Fruit fly (Drosophila melanogaster) whole organism, wandering third instar larva: ENCODE results near the gene CG12541.

ENCODE experiments used
- Abd-B ChIP-seq: fragments of >200 bp; optimal IDR thresholded peaks from 2 replicates; lab custom pipeline; 2017; ENCODE audit warnings: missing biosample characterization, missing genetic modification characterization
- CG32264 ChIP-seq: fragments of 200-800 bp; sonication (Bioruptor generic); optimal IDR thresholded peaks from 2 replicates; lab custom pipeline; 2016; ENCODE audit warnings: missing biosample characterization, missing genetic modification characterization
- CG9705 ChIP-seq: fragments of 200-800 bp; sonication (Bioruptor generic); optimal IDR thresholded peaks from 2 replicates; lab custom pipeline; 2018; ENCODE audit warnings: missing biosample characterization, mild to moderate bottlenecking, missing genetic modification characterization
- CrebA ChIP-seq: fragments of 200-800 bp; sonication (Bioruptor generic); optimal IDR thresholded peaks from 2 replicates; lab custom pipeline; 2016; ENCODE audit warnings: missing biosample characterization, mild to moderate bottlenecking, missing genetic modification characterization, borderline replicate concordance
- Dif ChIP-seq: fragments of 200-275, 200-300 bp; sonication (Bioruptor generic); optimal IDR thresholded peaks from 2 replicates; lab custom pipeline; 2018; ENCODE audit warnings: missing biosample characterization, missing genetic modification characterization; ENCODE audit not compliant: partially characterized antibody
- GATAd ChIP-seq: sonication (Bioruptor generic); optimal IDR thresholded peaks from 2 replicates; lab custom pipeline; 2016; ENCODE audit warnings: missing biosample characterization, missing genetic modification characterization
- HLH106 ChIP-seq: fragments of 200-800 bp; optimal IDR thresholded peaks from 3 replicates; lab custom pipeline; 2019; ENCODE audit warnings: missing biosample characterization, mild to moderate bottlenecking, missing genetic modification characterization, moderate library complexity
- Hnf4 ChIP-seq: fragments of 200-800 bp; sonication (Bioruptor generic); optimal IDR thresholded peaks from 2 replicates; lab custom pipeline; 2016; ENCODE audit warnings: missing biosample characterization, mild to moderate bottlenecking, missing genetic modification characterization
- Hr78 ChIP-seq: fragments of >200 bp; optimal IDR thresholded peaks from 2 replicates; lab custom pipeline; 2017; ENCODE audit warnings: missing biosample characterization, missing genetic modification characterization
- Hr83 ChIP-seq: fragments of 200-300 bp; sonication (Bioruptor generic); optimal IDR thresholded peaks from 2 replicates; lab custom pipeline; 2016; ENCODE audit warnings: missing biosample characterization, mild to moderate bottlenecking, missing genetic modification characterization, moderate library complexity; ENCODE audit not compliant: poor library complexity, severe bottlenecking
- Mio ChIP-seq: sonication (Bioruptor generic); optimal IDR thresholded peaks from 2 replicates; lab custom pipeline; 2016; ENCODE audit warnings: missing biosample characterization, missing genetic modification characterization
- Myc ChIP-seq: fragments of >200 bp; optimal IDR thresholded peaks from 2 replicates; lab custom pipeline; 2017
- OdsH ChIP-seq: fragments of 200-800 bp; sonication (Bioruptor generic); optimal IDR thresholded peaks from 2 replicates; lab custom pipeline; 2016; ENCODE audit warnings: missing biosample characterization, mild to moderate bottlenecking, missing genetic modification characterization
- Rel ChIP-seq, 2 experiments: fragments of 200-800 bp; sonication (Bioruptor generic) in 1 of 2; optimal IDR thresholded peaks; 2 replicates in 1 of 2; 3 replicates in 1 of 2; lab custom pipeline; 2016 to 2019; ENCODE audit warnings: mild to moderate bottlenecking in 2 of 2, missing biosample characterization in 2 of 2, missing genetic modification characterization in 2 of 2, moderate library complexity in 1 of 2
- Sp1 ChIP-seq: fragments of 200-800 bp; sonication (Bioruptor generic); optimal IDR thresholded peaks from 3 replicates; lab custom pipeline; 2019; ENCODE audit warnings: missing biosample characterization, mild to moderate bottlenecking, missing genetic modification characterization, moderate library complexity
- Vsx2 ChIP-seq: fragments of 200-300, 225-300 bp; sonication (Bioruptor generic); optimal IDR thresholded peaks from 2 replicates; lab custom pipeline; 2018; ENCODE audit warnings: missing biosample characterization, missing genetic modification characterization; ENCODE audit not compliant: partially characterized antibody
- br ChIP-seq: fragments of 200-800 bp; sonication (Bioruptor generic); optimal IDR thresholded peaks from 2 replicates; lab custom pipeline; 2016; ENCODE audit warnings: missing biosample characterization, missing genetic modification characterization
- brk ChIP-seq: fragments of 200-800 bp; sonication (Bioruptor generic); optimal IDR thresholded peaks from 2 replicates; lab custom pipeline; 2016; ENCODE audit warnings: missing biosample characterization, mild to moderate bottlenecking, missing genetic modification characterization
- dl ChIP-seq, 2 experiments: fragments of 175-275, 200-275 bp in 1 of 2; fragments of 200-275 bp in 1 of 2; sonication (Bioruptor generic); optimal IDR thresholded peaks; lab custom pipeline; 2018; ENCODE audit warnings: mild to moderate bottlenecking in 2 of 2, missing biosample characterization in 2 of 2, missing genetic modification characterization in 2 of 2, moderate library complexity in 2 of 2; ENCODE audit not compliant: partially characterized antibody in 2 of 2, insufficient read depth in 1 of 2
- dmrt93B ChIP-seq: fragments of 200-800 bp; sonication (Bioruptor generic); optimal IDR thresholded peaks from 2 replicates; lab custom pipeline; 2018; ENCODE audit warnings: missing biosample characterization, mild to moderate bottlenecking, missing genetic modification characterization
- ey ChIP-seq: fragments of 200-800 bp; sonication (Bioruptor generic); optimal IDR thresholded peaks from 2 replicates; lab custom pipeline; 2016; ENCODE audit warnings: missing biosample characterization, missing genetic modification characterization
- foxo ChIP-seq, 2 experiments: fragments of 200-800 bp; sonication (Bioruptor generic); optimal IDR thresholded peaks; 2 replicates in 1 of 2; 3 replicates in 1 of 2; lab custom pipeline; 2016 to 2017; ENCODE audit warnings: missing biosample characterization in 2 of 2, missing genetic modification characterization in 2 of 2
- fru ChIP-seq: fragments of 200-800 bp; sonication (Bioruptor generic); optimal IDR thresholded peaks from 3 replicates; lab custom pipeline; 2016; ENCODE audit warnings: missing biosample characterization, mild to moderate bottlenecking, missing genetic modification characterization
- h ChIP-seq: fragments of 200-800 bp; sonication (Bioruptor generic); optimal IDR thresholded peaks from 3 replicates; lab custom pipeline; 2016; ENCODE audit warnings: missing biosample characterization, mild to moderate bottlenecking, missing genetic modification characterization
- jim ChIP-seq: fragments of 175-275, 200-325 bp; sonication (Bioruptor generic); optimal IDR thresholded peaks from 2 replicates; lab custom pipeline; 2016; ENCODE audit warnings: missing biosample characterization, mild to moderate bottlenecking, missing genetic modification characterization
- pan ChIP-seq: fragments of >200 bp; optimal IDR thresholded peaks from 2 replicates; lab custom pipeline; 2017
- psq ChIP-seq: fragments of 200-800 bp; sonication (Bioruptor generic); optimal IDR thresholded peaks from 3 replicates; lab custom pipeline; 2017; ENCODE audit warnings: missing biosample characterization, mild to moderate bottlenecking, missing genetic modification characterization, moderate library complexity
- rgr ChIP-seq: fragments of 200-800 bp; sonication (Bioruptor generic); optimal IDR thresholded peaks from 3 replicates; lab custom pipeline; 2016; ENCODE audit warnings: missing biosample characterization, mild to moderate bottlenecking, missing genetic modification characterization
- sage ChIP-seq: fragments of 200-800 bp; sonication (Bioruptor generic); optimal IDR thresholded peaks from 2 replicates; lab custom pipeline; 2016; ENCODE audit warnings: missing biosample characterization, mild to moderate bottlenecking, missing genetic modification characterization
- sv ChIP-seq: fragments of 200-800 bp; sonication (Bioruptor generic); optimal IDR thresholded peaks from 3 replicates; lab custom pipeline; 2016; ENCODE audit warnings: missing biosample characterization, missing genetic modification characterization
- tai ChIP-seq: sonication (Bioruptor generic); optimal IDR thresholded peaks from 2 replicates; lab custom pipeline; 2016; ENCODE audit warnings: missing biosample characterization, missing genetic modification characterization
- woc ChIP-seq: sonication (Bioruptor generic); optimal IDR thresholded peaks from 2 replicates; lab custom pipeline; 2016; ENCODE audit warnings: missing biosample characterization, mild to moderate bottlenecking, missing genetic modification characterization

CG12541 gene

DNA sequence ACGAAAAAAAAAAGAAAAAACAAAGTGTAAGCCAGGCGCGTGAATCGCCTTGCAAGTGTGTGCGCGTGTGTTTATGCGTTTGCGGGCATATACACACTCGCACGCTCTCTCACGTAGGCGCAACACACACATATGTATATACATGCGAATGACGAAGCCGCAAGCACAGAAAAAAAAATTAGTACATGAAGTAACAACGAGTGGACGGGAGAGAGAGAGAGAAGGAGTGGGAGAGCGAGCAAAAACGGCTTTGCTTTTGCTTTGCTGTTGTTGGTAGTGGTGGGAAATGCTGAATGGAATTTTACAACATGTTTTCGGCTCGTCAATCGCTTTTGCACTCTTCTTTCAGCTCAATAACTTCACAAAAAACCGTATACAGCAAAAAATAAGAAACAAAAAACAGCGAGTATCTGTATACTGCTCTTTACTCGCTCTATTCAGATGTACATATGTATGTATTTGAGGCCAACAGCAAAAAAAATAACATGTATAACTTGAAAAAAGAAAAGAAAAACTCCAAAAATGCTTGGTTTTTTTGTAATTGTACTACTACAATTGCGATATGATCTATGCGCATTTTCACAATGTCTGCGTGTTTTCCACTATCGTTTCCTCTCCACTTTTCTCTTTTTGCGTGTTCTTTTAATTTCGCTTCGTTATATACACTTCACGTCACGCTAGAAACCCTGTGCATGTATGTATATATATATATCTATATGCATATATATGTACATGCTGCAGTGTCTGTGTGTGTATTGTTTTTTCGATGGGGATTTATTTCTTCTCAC lies 31.4 kb upstream of the CG12541 start:
- TF ChIP-seq Abd-B (GFP tag; lab: Kevin White, UChicago) (no peak), Hr83 (GFP tag; lab: Kevin White, UChicago) (peak; percentile 28), dmrt93B (GFP tag; lab: Kevin White, UChicago) (no peak), dl (GFP tag; optimal IDR thresholded peaks at IDR 0.05; lab: Kevin White, UChicago; ENCODE audit: insufficient read depth in 1 of 2, partially characterized antibody in 2 of 2) (peak in 1 of 2 experiments; percentile 46), br (GFP tag; lab: Kevin White, UChicago) (no peak), rgr (GFP tag; lab: Kevin White, UChicago) (no peak), GATAd (GFP tag; lab: Kevin White, UChicago) (no peak), HLH106 (no peak), Hr78 (GFP tag; lab: Kevin White, UChicago) (no peak), brk (GFP tag; lab: Kevin White, UChicago) (peak; percentile 44), fru (peak; percentile 82), Dif (GFP tag; lab: Kevin White, UChicago) (peak; percentile 21), sage (GFP tag; lab: Kevin White, UChicago) (peak; percentile 32), Myc (no peak), Mio (GFP tag; lab: Kevin White, UChicago) (no peak), pan (no peak)
- TF ChIP-seq, all 38 proteins: peak for 6

DNA sequence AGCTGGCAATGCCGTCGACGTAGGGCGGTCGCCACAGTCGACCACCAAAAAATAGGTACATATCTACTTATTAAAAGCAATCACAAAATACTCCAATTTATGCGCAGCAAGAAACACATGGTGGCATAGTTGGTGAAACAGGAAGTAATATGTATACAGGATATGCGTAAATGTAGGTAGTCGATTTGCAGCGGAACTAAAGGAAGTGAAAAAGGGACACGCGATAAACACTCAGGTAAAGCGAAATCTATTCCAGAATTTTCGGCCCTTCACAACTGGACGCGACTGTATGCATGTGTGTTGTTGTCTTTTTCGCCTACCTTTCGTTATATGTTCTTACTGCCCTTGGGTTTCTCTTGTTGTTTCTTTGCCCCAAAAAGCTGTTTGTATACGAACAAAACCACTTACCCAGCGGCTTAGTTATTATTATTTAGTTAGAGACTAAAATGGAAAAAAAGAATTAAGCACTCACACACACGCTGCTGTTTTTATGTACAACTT lies 30.7 kb upstream of the CG12541 start:
- TF ChIP-seq Abd-B (GFP tag; lab: Kevin White, UChicago) = no peak
- TF ChIP-seq Vsx2 (GFP tag; lab: Kevin White, UChicago) = no peak
- TF ChIP-seq Rel (GFP tag; optimal IDR thresholded peaks at IDR 0.05; lab: Kevin White, UChicago) = no peak
- TF ChIP-seq Rel (tag; optimal IDR thresholded peaks at IDR 0.05; lab: Kevin White, UChicago) = peak; percentile 46
- peak; percentile 76 for TF ChIP-seq h (GFP tag; lab: Kevin White, UChicago)
- peak; percentile 74 for TF ChIP-seq sv
- no peak for TF ChIP-seq tai (GFP tag; lab: Kevin White, UChicago)
- peak; percentile 73 for TF ChIP-seq OdsH (GFP tag; lab: Kevin White, UChicago)
- peak; percentile 86 for TF ChIP-seq br (GFP tag; lab: Kevin White, UChicago)
- peak; percentile 18 for TF ChIP-seq CG32264 (GFP tag; lab: Kevin White, UChicago)
- peak; percentile 83 for TF ChIP-seq ey
- TF ChIP-seq woc (GFP tag; lab: Kevin White, UChicago) = peak; percentile 78
- TF ChIP-seq rgr (GFP tag; lab: Kevin White, UChicago) = peak; percentile 68
- TF ChIP-seq psq = peak; percentile 77
- peak; percentile 81 for TF ChIP-seq fru
- peak; percentile 64 for TF ChIP-seq CG9705
- peak; percentile 84 for TF ChIP-seq Sp1 (GFP tag; lab: Kevin White, UChicago)
- no peak for TF ChIP-seq CrebA (GFP tag; lab: Kevin White, UChicago)
- peak in 1 of 2 experiments; percentile 82 for TF ChIP-seq foxo (GFP tag; optimal IDR thresholded peaks at IDR 0.05; lab: Kevin White, UChicago)
- TF ChIP-seq dmrt93B (GFP tag; lab: Kevin White, UChicago) = peak; percentile 70
- TF ChIP-seq HLH106 = peak; percentile 86
- TF ChIP-seq Hnf4 = peak; percentile 29
- no peak for TF ChIP-seq Mio (GFP tag; lab: Kevin White, UChicago)
- TF ChIP-seq, all 38 proteins: peak for 17

DNA sequence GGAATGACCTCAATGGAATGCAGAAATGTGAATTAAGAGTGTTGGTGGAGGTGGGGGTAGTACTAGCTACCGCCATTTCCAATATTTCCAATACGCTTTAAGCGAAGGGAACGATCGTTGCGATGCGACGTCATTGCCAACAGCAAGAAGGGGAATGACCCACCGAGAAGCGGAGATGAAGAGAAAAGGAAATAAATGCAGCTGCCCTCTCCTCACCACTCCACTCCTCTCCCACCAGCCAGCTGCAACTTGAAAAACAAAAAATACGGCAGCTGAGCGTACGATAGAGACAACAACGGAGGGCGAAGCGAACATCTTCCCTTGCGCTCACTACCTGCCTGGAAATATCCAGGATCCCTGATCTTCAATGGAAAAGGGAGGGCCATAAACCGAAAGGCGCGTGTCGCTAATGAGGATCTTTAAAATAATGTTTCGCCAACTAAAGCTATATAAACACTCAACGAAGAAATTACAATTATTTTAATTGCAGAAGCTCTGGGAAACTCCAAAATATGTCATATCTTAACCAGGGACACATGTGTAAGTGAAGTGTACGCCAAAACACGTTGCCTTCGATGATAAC lies 30.2 kb upstream of the CG12541 start:
- TF ChIP-seq CrebA (GFP tag; lab: Kevin White, UChicago) (no peak), rgr (GFP tag; lab: Kevin White, UChicago) (no peak), Hr83 (GFP tag; lab: Kevin White, UChicago) (no peak), fru (no peak), HLH106 (no peak), jim (GFP tag; lab: Kevin White, UChicago) (no peak), Dif (GFP tag; lab: Kevin White, UChicago) (no peak), ey (no peak), dl (GFP tag; optimal IDR thresholded peaks at IDR 0.05; lab: Kevin White, UChicago; ENCODE audit: insufficient read depth in 1 of 2, partially characterized antibody in 2 of 2) (no peak), woc (GFP tag; lab: Kevin White, UChicago) (no peak), dmrt93B (GFP tag; lab: Kevin White, UChicago) (no peak), OdsH (GFP tag; lab: Kevin White, UChicago) (no peak)
